Worm (Caenorhabditis elegans) whole organism, L4 larva: ENCODE results near the gene sre-11.
A peak's percentile ranks its signal among the peaks of the same experiment; 100 is the strongest.

ENCODE experiments used
- F37D6.2 ChIP-seq: sonication (generic microtip); optimal IDR thresholded peaks from 2 replicates; lab custom pipeline; 2016; ENCODE audit warnings: mild to moderate bottlenecking, missing genetic modification characterization, missing compliant biosample characterization
- F44E2.7 ChIP-seq: fragments of 200-800 bp; sonication (Bioruptor generic); IDR thresholded peaks from 2 replicates; pipeline ENCODE4 v2.1.2; 2022; ENCODE audit warnings: missing genetic modification characterization, missing compliant biosample characterization
- F49E8.2 ChIP-seq: sonication (generic microtip); optimal IDR thresholded peaks from 2 replicates; lab custom pipeline; 2016; ENCODE audit warnings: missing compliant biosample characterization, mild to moderate bottlenecking, missing genetic modification characterization, borderline replicate concordance
- R02D3.7 ChIP-seq: fragments of 150-350 bp; sonication (generic microtip); optimal IDR thresholded peaks from 3 replicates; lab custom pipeline; 2014; ENCODE audit warnings: missing biosample characterization, missing genetic modification characterization
- T20F7.1 ChIP-seq: fragments of 200-800 bp; sonication (Bioruptor generic); optimal IDR thresholded peaks from 2 replicates; lab custom pipeline; 2018; ENCODE audit warnings: mild to moderate bottlenecking, missing genetic modification characterization, missing compliant biosample characterization
- Y48G9A.11 ChIP-seq: fragments of 200-800 bp; sonication (Bioruptor generic); IDR thresholded peaks from 2 replicates; pipeline ENCODE4 v1.3.6; 2022; ENCODE audit warnings: missing genetic modification reagents, missing genetic modification characterization, missing compliant biosample characterization
- Y5F2A.4 ChIP-seq: fragments of 200-800 bp; sonication (Bioruptor generic); optimal IDR thresholded peaks from 2 replicates; lab custom pipeline; 2018; ENCODE audit warnings: mild to moderate bottlenecking, missing genetic modification characterization, missing compliant biosample characterization
- ZK337.2 ChIP-seq: fragments of 200-800 bp; sonication (Bioruptor generic); IDR thresholded peaks from 2 replicates; pipeline ENCODE4 v1.3.6; 2022; ENCODE audit warnings: missing genetic modification reagents, missing genetic modification characterization, missing compliant biosample characterization
- aha-1 ChIP-seq: fragments of 150-350 bp; peaks from one replicate; lab custom pipeline; 2014; ENCODE audit warnings: missing biosample characterization, missing genetic modification characterization
- ama-1 ChIP-seq: fragments of 150-350 bp; optimal IDR thresholded peaks from 2 replicates; lab custom pipeline; 2014; ENCODE audit warnings: inconsistent platforms, mixed read lengths
- arid-1 ChIP-seq: fragments of 200-800 bp; sonication (Bioruptor generic); conservative IDR thresholded peaks from 2 replicates; pipeline ENCODE4 v1.3.6; 2022; ENCODE audit warnings: missing genetic modification reagents, missing genetic modification characterization, missing compliant biosample characterization
- ceh-44 ChIP-seq: fragments of 200-800 bp; sonication (Bioruptor generic); IDR thresholded peaks from 2 replicates; pipeline ENCODE4 v1.3.6; 2022; ENCODE audit warnings: missing genetic modification reagents, missing genetic modification characterization, missing compliant biosample characterization
- ceh-62 ChIP-seq: sonication (generic microtip); optimal IDR thresholded peaks from 2 replicates; lab custom pipeline; 2017; ENCODE audit warnings: missing biosample characterization, missing genetic modification characterization
- daf-16 ChIP-seq, 3 experiments: sonication (generic microtip); optimal IDR thresholded peaks; 2 replicates each; lab custom pipeline; 2016 to 2017; ENCODE audit warnings: missing genetic modification characterization in 3 of 3, missing genetic modification reagents in 3 of 3, mild to moderate bottlenecking in 2 of 3, missing compliant biosample characterization in 2 of 3, missing biosample characterization in 1 of 3, moderate library complexity in 1 of 3
- daf-8 ChIP-seq: fragments of 200-800 bp; sonication (Bioruptor generic); IDR thresholded peaks from 2 replicates; pipeline ENCODE4 v1.3.6; 2022; ENCODE audit warnings: missing genetic modification characterization, missing compliant biosample characterization
- dmd-9 ChIP-seq: fragments of 200-800 bp; sonication (Bioruptor generic); IDR thresholded peaks from 2 replicates; pipeline ENCODE4 v1.3.6; 2022; ENCODE audit warnings: missing genetic modification reagents, missing genetic modification characterization, missing compliant biosample characterization
- egl-27 ChIP-seq: sonication (generic microtip); optimal IDR thresholded peaks from 3 replicates; lab custom pipeline; 2017; ENCODE audit warnings: missing biosample characterization, missing genetic modification reagents, missing genetic modification characterization
- egl-43 ChIP-seq: fragments of 200-800 bp; sonication (Bioruptor generic); IDR thresholded peaks from 2 replicates; pipeline ENCODE4 v1.3.6; 2022; ENCODE audit warnings: missing genetic modification reagents, missing genetic modification characterization, missing compliant biosample characterization
- hlh-11 ChIP-seq: fragments of 200-800 bp; sonication (Bioruptor generic); optimal IDR thresholded peaks from 2 replicates; lab custom pipeline; 2018; ENCODE audit warnings: mild to moderate bottlenecking, missing genetic modification characterization, missing compliant biosample characterization
- hlh-30 ChIP-seq: sonication (generic microtip); optimal IDR thresholded peaks from 2 replicates; lab custom pipeline; 2017; ENCODE audit warnings: antibody characterized with exemption, mild to moderate bottlenecking, missing genetic modification characterization, missing compliant biosample characterization; ENCODE audit not compliant: insufficient read depth
- hmg-1.1 ChIP-seq: fragments of 200-800 bp; sonication (Bioruptor generic); IDR thresholded peaks from 2 replicates; pipeline ENCODE4 v1.3.6; 2022; ENCODE audit warnings: missing genetic modification reagents, missing genetic modification characterization, missing compliant biosample characterization
- jun-1 ChIP-seq: fragments of 150-350 bp; optimal IDR thresholded peaks from 2 replicates; lab custom pipeline; 2014; ENCODE audit warnings: missing biosample characterization, missing genetic modification reagents, missing genetic modification characterization
- lim-7 ChIP-seq: fragments of 200-800 bp; sonication (Bioruptor generic); IDR thresholded peaks from 2 replicates; pipeline ENCODE4 v1.3.6; 2022; ENCODE audit warnings: missing genetic modification characterization, missing compliant biosample characterization
- lin-1 ChIP-seq: fragments of 200-800 bp; sonication (Bioruptor generic); IDR thresholded peaks from 2 replicates; pipeline ENCODE4 v1.3.6; 2022; ENCODE audit warnings: missing genetic modification reagents, missing genetic modification characterization, missing compliant biosample characterization
- lin-29 ChIP-seq: fragments of 200-800 bp; sonication (Bioruptor generic); IDR thresholded peaks from 2 replicates; pipeline ENCODE4 v1.3.6; 2022; ENCODE audit warnings: missing genetic modification reagents, missing genetic modification characterization, missing compliant biosample characterization
- lin-38 ChIP-seq: fragments of 200-800 bp; sonication (Bioruptor generic); IDR thresholded peaks from 2 replicates; pipeline ENCODE4 v1.3.6; 2022; ENCODE audit warnings: missing genetic modification reagents, missing genetic modification characterization, missing compliant biosample characterization
- lsy-2 ChIP-seq, 2 experiments: fragments of 150-350 bp in 1 of 2; sonication (generic microtip) in 1 of 2; optimal IDR thresholded peaks; 2 replicates each; lab custom pipeline; 2014 to 2017; ENCODE audit warnings: missing biosample characterization in 2 of 2, missing genetic modification characterization in 2 of 2
- madf-5 ChIP-seq, 2 experiments: fragments of 200-800 bp; sonication (Bioruptor generic); IDR thresholded peaks; 2 replicates each; pipeline ENCODE4 v1.3.6; 2022; ENCODE audit warnings: missing compliant biosample characterization in 2 of 2, missing genetic modification characterization in 2 of 2
- mep-1 ChIP-seq: fragments of 150-350 bp; sonication (generic microtip); optimal IDR thresholded peaks from 3 replicates; lab custom pipeline; 2014; ENCODE audit warnings: missing biosample characterization, missing genetic modification characterization
- nhr-25 ChIP-seq: sonication (generic microtip); optimal IDR thresholded peaks from 2 replicates; lab custom pipeline; 2017; ENCODE audit warnings: missing genetic modification characterization, mild to moderate bottlenecking, missing compliant biosample characterization, antibody characterized with exemption, moderate library complexity, borderline replicate concordance; ENCODE audit not compliant: insufficient read depth
- nhr-41 ChIP-seq: fragments of 200-800 bp; sonication (Bioruptor generic); IDR thresholded peaks from 2 replicates; pipeline ENCODE4 v1.3.6; 2022; ENCODE audit warnings: missing genetic modification reagents, missing genetic modification characterization, missing compliant biosample characterization
- nhr-48 ChIP-seq: sonication (generic microtip); optimal IDR thresholded peaks from 2 replicates; lab custom pipeline; 2016; ENCODE audit warnings: mild to moderate bottlenecking, missing genetic modification characterization, missing compliant biosample characterization
- pha-4 ChIP-seq, 2 experiments: fragments of 150-350 bp in 1 of 2; fragments of 200-800 bp in 1 of 2; sonication (Bioruptor generic) in 1 of 2; IDR thresholded peaks in 1 of 2; optimal IDR thresholded peaks in 1 of 2; 2 replicates each; pipeline versions ENCODE4 v1.3.6 to Lab custom; 2014 to 2022; ENCODE audit warnings: missing genetic modification characterization in 2 of 2, missing genetic modification reagents in 2 of 2, missing biosample characterization in 1 of 2, missing compliant biosample characterization in 1 of 2
- php-3 ChIP-seq: fragments of 200-800 bp; sonication (Bioruptor generic); IDR thresholded peaks from 2 replicates; pipeline ENCODE4 v1.3.6; 2022; ENCODE audit warnings: missing genetic modification reagents, missing genetic modification characterization, missing compliant biosample characterization
- pqm-1 ChIP-seq: sonication (generic microtip); optimal IDR thresholded peaks from 2 replicates; lab custom pipeline; 2017; ENCODE audit warnings: missing biosample characterization, missing genetic modification characterization
- spr-1 ChIP-seq: sonication (generic microtip); optimal IDR thresholded peaks from 2 replicates; lab custom pipeline; 2016; ENCODE audit warnings: mild to moderate bottlenecking, missing genetic modification characterization, missing compliant biosample characterization
- tag-97 ChIP-seq: fragments of 200-800 bp; sonication (Bioruptor generic); IDR thresholded peaks from 2 replicates; pipeline ENCODE4 v1.3.6; 2022; ENCODE audit warnings: missing genetic modification characterization, missing compliant biosample characterization
- tra-1 ChIP-seq: fragments of 200-800 bp; sonication (Bioruptor generic); IDR thresholded peaks from 2 replicates; pipeline ENCODE4 v1.3.6; 2022; ENCODE audit warnings: missing genetic modification reagents, missing genetic modification characterization, missing compliant biosample characterization
- unc-62 ChIP-seq, 3 experiments: fragments of 150-350 bp in 1 of 3; sonication (generic microtip); optimal IDR thresholded peaks in 2 of 3; peaks in 1 of 3; 1 replicate in 1 of 3; 2 replicates in 2 of 3; lab custom pipeline; 2014 to 2017; ENCODE audit warnings: missing biosample characterization in 3 of 3, missing genetic modification characterization in 3 of 3, missing genetic modification reagents in 3 of 3, missing genotype in 1 of 3
- zag-1 ChIP-seq: fragments of 150-350 bp; optimal IDR thresholded peaks from 2 replicates; lab custom pipeline; 2014; ENCODE audit warnings: missing biosample characterization, missing genetic modification characterization
- zip-11 ChIP-seq: fragments of 200-800 bp; sonication (Bioruptor generic); IDR thresholded peaks from 2 replicates; pipeline ENCODE4 v1.3.6; 2022; ENCODE audit warnings: missing genetic modification characterization, missing compliant biosample characterization
- zip-2 ChIP-seq: fragments of 150-350 bp; optimal IDR thresholded peaks from 2 replicates; lab custom pipeline; 2014; ENCODE audit warnings: missing biosample characterization, missing genetic modification characterization
- ztf-11 ChIP-seq: fragments of 150-350 bp; optimal IDR thresholded peaks from 2 replicates; lab custom pipeline; 2014; ENCODE audit warnings: missing biosample characterization, missing genetic modification characterization
- ztf-7 ChIP-seq: fragments of 150-350 bp; optimal IDR thresholded peaks from 2 replicates; lab custom pipeline; 2014; ENCODE audit warnings: missing biosample characterization, missing genetic modification characterization

sre-11 gene

DNA sequence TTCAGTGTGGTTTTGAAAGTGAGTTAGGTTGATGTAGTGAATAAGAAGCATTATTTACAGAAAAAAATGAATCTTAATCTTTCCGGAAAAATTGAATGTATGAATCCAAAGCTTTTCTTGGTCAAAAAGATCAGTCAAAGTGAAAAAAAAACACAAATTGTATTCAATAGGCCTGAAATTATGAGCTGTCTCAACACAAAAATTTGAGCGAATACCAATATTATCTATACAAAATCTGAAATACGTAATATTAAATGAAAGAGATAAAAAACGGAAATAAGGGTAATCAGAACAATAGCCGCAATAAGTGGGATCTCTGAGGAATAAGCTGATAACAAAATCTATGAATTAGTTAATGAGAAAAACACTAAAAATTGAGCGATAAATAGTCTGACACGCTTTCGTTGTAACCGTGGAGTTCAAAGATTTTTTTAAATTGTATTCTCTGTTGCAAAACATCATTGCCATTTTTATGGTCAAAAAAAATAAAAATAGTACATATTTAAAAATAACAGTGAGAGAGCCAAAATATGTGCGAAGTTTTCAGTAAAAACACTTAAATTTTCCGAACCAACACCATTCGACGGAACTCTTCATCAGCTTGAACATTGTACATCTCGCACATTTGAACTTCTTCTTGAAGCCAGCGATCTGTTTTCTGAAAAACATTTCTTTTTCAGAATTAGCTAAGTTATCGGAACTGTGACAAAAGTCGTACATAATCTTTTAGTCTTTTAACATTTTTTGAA, at the start of gene sre-11:
sre-11 (minus strand) TSS at position 51 of the 749 bp plus-strand sequence.
- TF ChIP-seq unc-62 (GFP tag; optimal IDR thresholded peaks at IDR 0.05 in 1 of 2; lab: Kevin White, UChicago) (peak in 1 of 2 experiments; percentile 68), unc-62 (tag; optimal IDR thresholded peaks at IDR 0.05; lab: Kevin White, UChicago) (no peak), madf-5 (GFP tag; IDR thresholded peaks at IDR 0.05; lab: Robert Waterston, UW) (no peak), nhr-41 (GFP tag; lab: Robert Waterston, UW) (no peak), lin-38 (GFP tag; lab: Robert Waterston, UW) (no peak), hlh-30 (tag; lab: Kevin White, UChicago) (no peak)

DNA sequence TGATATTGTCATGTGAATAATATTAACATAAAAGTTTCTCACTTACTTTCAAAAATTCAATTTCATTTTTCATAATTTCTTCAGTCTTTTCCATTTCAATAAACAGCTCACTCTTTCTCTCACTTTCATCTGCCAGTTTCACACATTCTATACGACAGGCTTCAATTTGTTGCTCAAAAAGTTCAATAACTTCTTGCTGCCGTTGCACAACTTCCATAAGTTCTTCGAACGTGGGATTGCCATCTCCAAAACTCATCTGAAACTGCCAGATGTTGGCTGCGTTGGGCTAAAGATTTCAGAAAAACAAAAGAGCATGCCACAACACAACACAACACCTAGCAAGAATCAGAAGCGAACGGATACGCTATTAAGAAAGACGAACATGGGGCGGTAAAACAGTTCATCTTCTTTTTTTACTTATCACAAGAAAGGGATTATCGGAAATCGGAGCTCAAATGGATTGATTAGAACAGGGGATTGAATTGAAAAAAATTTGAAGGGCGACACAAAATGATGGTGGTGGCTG, 49.5 kb upstream of the sre-11 start:
- no peak for TF ChIP-seq F49E8.2 (tag; lab: Kevin White, UChicago)
- TF ChIP-seq hlh-30 (tag; lab: Kevin White, UChicago) = no peak
- no peak for TF ChIP-seq tra-1 (GFP tag; lab: Robert Waterston, UW)
- TF ChIP-seq pha-4 (GFP tag; IDR thresholded peaks at IDR 0.05; lab: Robert Waterston, UW) = no peak
- no peak for TF ChIP-seq pha-4 (tag; optimal IDR thresholded peaks at IDR 0.05; lab: Kevin White, UChicago)
- no peak for TF ChIP-seq F37D6.2 (tag; lab: Kevin White, UChicago)
- TF ChIP-seq jun-1 = no peak
- no peak for TF ChIP-seq zag-1 (tag; lab: Kevin White, UChicago)
- TF ChIP-seq lin-1 (GFP tag; lab: Robert Waterston, UW) = no peak
- TF ChIP-seq lsy-2 (tag; optimal IDR thresholded peaks at IDR 0.05; lab: Kevin White, UChicago) = peak in 1 of 2 experiments; percentile 32
- TF ChIP-seq tag-97 (GFP tag; lab: Robert Waterston, UW) = no peak
- peak; percentile 26 for TF ChIP-seq mep-1 (tag; lab: Kevin White, UChicago)
- TF ChIP-seq dmd-9 (GFP tag; lab: Robert Waterston, UW) = no peak
- TF ChIP-seq lim-7 (GFP tag; lab: Robert Waterston, UW) = 0 out of 2 replicates have a peak, but pooled peaks have one; percentile 26
- TF ChIP-seq zip-11 (GFP tag; lab: Robert Waterston, UW) = 0 out of 2 replicates have a peak, but pooled peaks have one; percentile 9
- 0 out of 2 replicates have a peak, but pooled peaks have one; percentile 24 for TF ChIP-seq egl-43 (GFP tag; lab: Robert Waterston, UW)
- TF ChIP-seq ceh-44 (GFP tag; lab: Robert Waterston, UW) = no peak
- no peak for TF ChIP-seq nhr-25 (tag; lab: Kevin White, UChicago)
- TF ChIP-seq Y5F2A.4 (GFP tag; lab: Kevin White, UChicago) = peak; percentile 1
- no peak for TF ChIP-seq ceh-62
- TF ChIP-seq lin-29 (GFP tag; lab: Robert Waterston, UW) = no peak
- TF ChIP-seq zip-2 = no peak
- no peak for TF ChIP-seq ZK337.2
- TF ChIP-seq nhr-41 (GFP tag; lab: Robert Waterston, UW) = no peak
- peak; percentile 83 for TF ChIP-seq aha-1 (tag; lab: Kevin White, UChicago)
- TF ChIP-seq nhr-48 (tag; lab: Kevin White, UChicago) = peak; percentile 13
- TF ChIP-seq R02D3.7 (tag; lab: Kevin White, UChicago) = no peak
- TF ChIP-seq ama-1 (lab: Kevin White, UChicago) = peak; percentile 46
- no peak for TF ChIP-seq ztf-7
- TF ChIP-seq egl-27 (tag; lab: Kevin White, UChicago) = no peak

- TF ChIP-seq daf-8 (GFP tag; lab: Robert Waterston, UW) (no peak), F44E2.7 (GFP tag; lab: Robert Waterston, UW) (no peak), Y48G9A.11 (GFP tag; lab: Robert Waterston, UW) (no peak), F49E8.2 (tag; lab: Kevin White, UChicago) (no peak), spr-1 (tag; lab: Kevin White, UChicago) (no peak), ztf-11 (no peak), pqm-1 (tag; lab: Kevin White, UChicago) (no peak), T20F7.1 (GFP tag; lab: Kevin White, UChicago) (peak; percentile 6), arid-1 (GFP tag; lab: Robert Waterston, UW) (0 out of 2 replicates have a peak, but pooled peaks have one; percentile 61), php-3 (no peak), hmg-1.1 (GFP tag; lab: Robert Waterston, UW) (0 out of 2 replicates have a peak, but pooled peaks have one; percentile 45), nhr-41 (GFP tag; lab: Robert Waterston, UW) (no peak), pha-4 (GFP tag; IDR thresholded peaks at IDR 0.05; lab: Robert Waterston, UW) (peak; percentile 25; the same call in 1 of the 2 replicates), pha-4 (tag; optimal IDR thresholded peaks at IDR 0.05; lab: Kevin White, UChicago) (no peak), daf-16 (GFP tag; optimal IDR thresholded peaks at IDR 0.05; lab: Kevin White, UChicago) (no peak), daf-16 (tag; optimal IDR thresholded peaks at IDR 0.05; lab: Kevin White, UChicago) (peak; percentile 88), F37D6.2 (tag; lab: Kevin White, UChicago) (no peak), hlh-11 (tag; lab: Kevin White, UChicago) (peak; percentile 60)
Measured at ce11 chrV:7730488-7730887, 46.7 kb upstream of the sre-11 start.
